Fruit fly (Drosophila melanogaster) whole organism, prepupa: Measurements from ENCODE around the gene CG42523.

Experiments used
- Blimp-1 ChIP-seq: fragments of 200-800 bp; sonication (Bioruptor generic); optimal IDR thresholded peaks from 3 replicates; lab custom pipeline; 2017; ENCODE audit warnings: missing biosample characterization, missing genetic modification characterization, mild to moderate bottlenecking, moderate library complexity, missing genetic modification reagents
- CG4318 ChIP-seq: fragments of 200-800 bp; sonication (Bioruptor generic); optimal IDR thresholded peaks from 3 replicates; lab custom pipeline; 2017; ENCODE audit warnings: missing biosample characterization, mild to moderate bottlenecking, missing genetic modification characterization
- Lpt ChIP-seq: fragments of 200-800 bp; sonication (Bioruptor generic); optimal IDR thresholded peaks from 3 replicates; lab custom pipeline; 2016; ENCODE audit warnings: missing biosample characterization, missing genetic modification characterization
- OdsH ChIP-seq: fragments of 200-800 bp; sonication (Bioruptor generic); optimal IDR thresholded peaks from 3 replicates; lab custom pipeline; 2016; ENCODE audit warnings: missing biosample characterization, missing genetic modification characterization
- Sox15 ChIP-seq: fragments of 200-800 bp; sonication (Bioruptor generic); optimal IDR thresholded peaks from 3 replicates; lab custom pipeline; 2016; ENCODE audit warnings: missing biosample characterization, missing genetic modification characterization
- eg ChIP-seq: fragments of 200-800 bp; sonication (Bioruptor generic); IDR thresholded peaks from 3 replicates; pipeline ENCODE4 v1.3.6; 2022; ENCODE audit warnings: missing biosample characterization, missing genetic modification characterization
- net ChIP-seq: fragments of 200-800 bp; sonication (Bioruptor generic); optimal IDR thresholded peaks from 3 replicates; lab custom pipeline; 2016; ENCODE audit warnings: missing biosample characterization, missing genetic modification characterization

DNA sequence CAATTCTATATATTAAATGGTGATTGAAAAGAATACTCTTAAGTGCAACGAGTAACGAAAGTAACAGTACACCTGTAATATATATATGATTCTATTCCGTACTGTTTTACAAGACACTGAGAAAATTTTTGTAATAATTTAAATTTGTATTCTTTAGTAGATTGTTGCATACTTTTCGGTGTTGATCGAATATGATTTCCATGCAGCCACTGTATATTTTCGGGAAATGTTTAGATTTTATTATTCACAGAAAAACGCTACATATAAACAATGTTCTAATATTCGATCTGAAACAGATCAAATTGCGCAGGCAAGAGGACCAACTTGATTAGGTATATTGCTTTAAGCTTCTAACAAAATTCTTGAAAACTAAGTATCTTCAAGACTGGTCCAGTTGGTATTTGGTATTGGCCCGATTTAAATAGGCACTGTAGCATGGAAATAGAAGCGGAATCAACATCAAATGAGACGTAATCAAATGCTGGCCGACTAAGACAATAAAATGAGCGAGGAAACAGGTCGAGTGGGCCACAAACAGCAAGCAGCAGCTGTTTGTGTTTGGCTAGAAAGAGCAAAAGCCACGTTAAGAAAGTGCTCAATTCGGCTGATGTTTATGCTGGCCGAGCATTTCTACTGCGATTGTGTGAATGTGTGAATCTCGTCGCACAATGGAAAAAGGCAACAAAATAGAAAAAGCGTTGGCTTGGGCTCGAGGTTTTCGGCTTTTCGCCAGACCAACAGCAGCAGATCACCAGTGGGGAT is 49.7 kb downstream of the CG42523 start, which contains the start of gene CG15629:
- TF ChIP-seq eg, result no peak
- no peak for TF ChIP-seq net (GFP tag; lab: Kevin White, UChicago)
- TF ChIP-seq Lpt, result no peak
- no peak for TF ChIP-seq Blimp-1 (GFP tag; lab: Kevin White, UChicago)
- no peak for TF ChIP-seq OdsH (GFP tag; lab: Kevin White, UChicago)
- no peak for TF ChIP-seq Sox15
- TF ChIP-seq CG4318 (GFP tag; lab: Kevin White, UChicago), result no peak
